Worm (Caenorhabditis elegans) whole organism, L3 larva: ENCODE measurements around the gene meg-1.

Experiments
- R02D3.7 ChIP-seq: fragments of 150-350 bp; optimal IDR thresholded peaks from 2 replicates; lab custom pipeline; 2014; ENCODE audit warnings: missing biosample characterization, missing genetic modification characterization
- aly-2 ChIP-seq: fragments of 150-350 bp; optimal IDR thresholded peaks from 2 replicates; lab custom pipeline; 2014; ENCODE audit warnings: missing biosample characterization, missing genetic modification characterization
- ama-1 ChIP-seq: fragments of 150-350 bp; optimal IDR thresholded peaks from 2 replicates; lab custom pipeline; 2018
- ceh-82 ChIP-seq: fragments of 150-350 bp; optimal IDR thresholded peaks from 2 replicates; lab custom pipeline; 2014; ENCODE audit warnings: missing biosample characterization, missing genetic modification characterization
- egl-27 ChIP-seq: sonication (generic microtip); optimal IDR thresholded peaks from 4 replicates; lab custom pipeline; 2017; ENCODE audit warnings: missing biosample characterization, missing genetic modification reagents, missing genetic modification characterization
- lin-15B ChIP-seq: fragments of 150-350 bp; optimal IDR thresholded peaks from 2 replicates; lab custom pipeline; 2014; ENCODE audit warnings: missing biosample characterization, missing genetic modification characterization
- nfya-1 ChIP-seq: sonication (generic microtip); optimal IDR thresholded peaks from 2 replicates; lab custom pipeline; 2017; ENCODE audit warnings: missing genetic modification characterization, mild to moderate bottlenecking, missing compliant biosample characterization, antibody characterized with exemption, moderate library complexity; ENCODE audit not compliant: insufficient read depth
- snpc-4 ChIP-seq: fragments of 150-350 bp; optimal IDR thresholded peaks from 2 replicates; lab custom pipeline; 2014; ENCODE audit warnings: missing biosample characterization, missing genetic modification characterization
- ztf-4 ChIP-seq: fragments of 150-350 bp; optimal IDR thresholded peaks from 2 replicates; lab custom pipeline; 2014; ENCODE audit warnings: missing biosample characterization, missing genetic modification characterization

DNA sequence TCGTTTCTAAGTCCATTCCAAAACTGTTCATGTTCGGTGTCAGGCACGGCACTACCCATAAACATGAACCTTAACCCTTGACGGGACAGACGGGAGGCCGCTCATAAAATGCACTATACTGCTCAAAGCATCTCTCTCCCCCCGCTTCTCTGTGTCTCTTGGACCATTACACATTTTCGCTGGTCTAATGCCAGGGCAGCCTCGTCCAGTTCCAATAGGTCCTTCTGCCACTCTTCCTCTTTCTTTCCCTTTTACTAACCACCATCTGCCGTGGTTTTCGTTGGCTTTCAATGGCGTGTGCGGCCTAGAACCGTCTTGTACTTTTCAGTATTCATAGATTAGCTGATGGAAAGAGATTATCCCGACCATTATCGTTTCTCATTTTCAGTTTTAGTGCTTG lies 18.7 kb upstream of the meg-1 start:
- TF ChIP-seq snpc-4, result no peak
- no peak for TF ChIP-seq ama-1 (lab: Kevin White, UChicago)
- TF ChIP-seq ceh-82 (tag; lab: Kevin White, UChicago), result no peak
- TF ChIP-seq egl-27, result no peak
- no peak for TF ChIP-seq ztf-4 (tag; lab: Kevin White, UChicago)
- TF ChIP-seq nfya-1, result no peak
- no peak for TF ChIP-seq R02D3.7
- no peak for TF ChIP-seq lin-15B
- TF ChIP-seq aly-2 (tag; lab: Kevin White, UChicago), result no peak
